Worm (Caenorhabditis elegans) whole organism, young adult: Measurements from ENCODE around the gene C36C9.12.
"Not testable (repeated sequence)": the region's sequence is repeated elsewhere in the genome, so short reads cannot be mapped to it uniquely, and the experiment has no call there.

ENCODE experiments used
- B0035.1 ChIP-seq: sonication (generic microtip); optimal IDR thresholded peaks from 2 replicates; lab custom pipeline; 2016; ENCODE audit warnings: missing genetic modification characterization, mild to moderate bottlenecking, missing compliant biosample characterization, missing genotype, missing genetic modification reagents
- B0261.1 ChIP-seq: sonication (generic microtip); optimal IDR thresholded peaks from 2 replicates; lab custom pipeline; 2016; ENCODE audit warnings: mild to moderate bottlenecking, missing genetic modification characterization, moderate library complexity, missing compliant biosample characterization
- C06A6.2 ChIP-seq: fragments of 200-800 bp; sonication (Bioruptor generic); conservative IDR thresholded peaks from 2 replicates; pipeline ENCODE4 v1.3.6; 2022; ENCODE audit warnings: missing genetic modification characterization, missing compliant biosample characterization
- C17E4.6 ChIP-seq: fragments of 200-800 bp; sonication (Bioruptor generic); IDR thresholded peaks from 2 replicates; pipeline ENCODE4 v1.3.6; 2022; ENCODE audit warnings: missing genetic modification reagents, missing genetic modification characterization, missing compliant biosample characterization
- D2030.7 ChIP-seq: fragments of 200-800 bp; sonication (Bioruptor generic); IDR thresholded peaks from 2 replicates; pipeline ENCODE4 v1.3.6; 2022; ENCODE audit warnings: missing genetic modification reagents, missing genetic modification characterization, missing compliant biosample characterization
- F22D6.2 ChIP-seq: sonication (generic microtip); optimal IDR thresholded peaks from 2 replicates; lab custom pipeline; 2016; ENCODE audit warnings: mild to moderate bottlenecking, missing genetic modification characterization, missing compliant biosample characterization
- F33H1.4 ChIP-seq: fragments of 200-800 bp; sonication (Bioruptor generic); IDR thresholded peaks from 2 replicates; pipeline ENCODE4 v1.3.6; 2022; ENCODE audit warnings: missing genetic modification reagents, missing genetic modification characterization, missing compliant biosample characterization
- aptf-3 ChIP-seq: fragments of 200-800 bp; sonication (Bioruptor generic); IDR thresholded peaks from 2 replicates; pipeline ENCODE4 v1.3.6; 2022; ENCODE audit warnings: missing genetic modification characterization, missing compliant biosample characterization
- atf-7 ChIP-seq: sonication (generic microtip); optimal IDR thresholded peaks from 2 replicates; lab custom pipeline; 2017; ENCODE audit warnings: mild to moderate bottlenecking, missing genetic modification characterization, missing compliant biosample characterization
- athp-1 ChIP-seq: sonication (generic microtip); optimal IDR thresholded peaks from 2 replicates; lab custom pipeline; 2017; ENCODE audit warnings: mild to moderate bottlenecking, missing genetic modification characterization, missing compliant biosample characterization
- bed-1 ChIP-seq: fragments of 200-800 bp; sonication (Bioruptor generic); IDR thresholded peaks from 2 replicates; pipeline ENCODE4 v1.3.6; 2022; ENCODE audit warnings: missing genetic modification reagents, missing genetic modification characterization, missing compliant biosample characterization
- cebp-2 ChIP-seq: fragments of 200-800 bp; sonication (Bioruptor generic); IDR thresholded peaks from 2 replicates; pipeline ENCODE4 v1.3.6; 2022; ENCODE audit warnings: missing genetic modification characterization, missing compliant biosample characterization
- ceh-40 ChIP-seq: fragments of 200-800 bp; sonication (Bioruptor generic); IDR thresholded peaks from 2 replicates; pipeline ENCODE4 v1.3.6; 2022; ENCODE audit warnings: missing genetic modification characterization, missing compliant biosample characterization
- ceh-91 ChIP-seq: fragments of 200-800 bp; sonication (Bioruptor generic); IDR thresholded peaks from 2 replicates; pipeline ENCODE4 v1.3.6; 2022; ENCODE audit warnings: missing genetic modification reagents, missing genetic modification characterization, missing compliant biosample characterization
- die-1 ChIP-seq: sonication (generic microtip); optimal IDR thresholded peaks from 2 replicates; lab custom pipeline; 2016; ENCODE audit warnings: missing genotype, mild to moderate bottlenecking, missing genetic modification characterization, missing compliant biosample characterization
- dox-1 ChIP-seq: fragments of 200-800 bp; sonication (Bioruptor generic); IDR thresholded peaks from 2 replicates; pipeline ENCODE4 v1.3.6; 2022; ENCODE audit warnings: missing genetic modification reagents, missing genetic modification characterization, missing compliant biosample characterization
- egl-18 ChIP-seq: fragments of 200-800 bp; sonication (Bioruptor generic); IDR thresholded peaks from 2 replicates; pipeline ENCODE4 v1.3.6; 2022; ENCODE audit warnings: missing genetic modification reagents, missing genetic modification characterization, missing compliant biosample characterization
- egl-44 ChIP-seq: fragments of 200-800 bp; sonication (Bioruptor generic); IDR thresholded peaks from 2 replicates; pipeline ENCODE4 v1.3.6; 2022; ENCODE audit warnings: missing genetic modification reagents, missing genetic modification characterization, missing compliant biosample characterization
- him-1 ChIP-seq: sonication (generic microtip); optimal IDR thresholded peaks from 2 replicates; lab custom pipeline; 2016; ENCODE audit warnings: missing genotype, missing genetic modification reagents, missing genetic modification characterization, missing compliant biosample characterization
- hmg-1.2 ChIP-seq: fragments of 200-800 bp; sonication (Bioruptor generic); IDR thresholded peaks from 2 replicates; pipeline ENCODE4 v1.3.6; 2022; ENCODE audit warnings: missing genetic modification reagents, missing genetic modification characterization, missing compliant biosample characterization
- hmg-20 ChIP-seq: fragments of 200-800 bp; sonication (Bioruptor generic); IDR thresholded peaks from 2 replicates; pipeline ENCODE4 v1.3.6; 2022; ENCODE audit warnings: missing genetic modification reagents, missing genetic modification characterization, missing compliant biosample characterization
- lag-1 ChIP-seq: fragments of 200-800 bp; sonication (Bioruptor generic); IDR thresholded peaks from 2 replicates; pipeline ENCODE4 v1.3.6; 2022; ENCODE audit warnings: missing genetic modification reagents, missing genetic modification characterization, missing compliant biosample characterization
- lin-26 ChIP-seq: fragments of 200-800 bp; sonication (Bioruptor generic); IDR thresholded peaks from 2 replicates; pipeline ENCODE4 v1.3.6; 2022; ENCODE audit warnings: missing genetic modification reagents, missing genetic modification characterization, missing compliant biosample characterization
- lin-35 ChIP-seq, 3 experiments: fragments of 150-350 bp in 2 of 3; sonication (generic microtip) in 1 of 3; optimal IDR thresholded peaks; 2 replicates each; lab custom pipeline; 2014 to 2018; ENCODE audit warnings: missing biosample characterization in 3 of 3, missing genetic modification characterization in 3 of 3, missing genetic modification reagents in 3 of 3
- madf-10 ChIP-seq: sonication (generic microtip); optimal IDR thresholded peaks from 2 replicates; lab custom pipeline; 2016; ENCODE audit warnings: mild to moderate bottlenecking, missing genetic modification characterization, missing compliant biosample characterization
- madf-8 ChIP-seq: fragments of 200-800 bp; sonication (Bioruptor generic); conservative IDR thresholded peaks from 2 replicates; pipeline ENCODE4 v1.3.6; 2022; ENCODE audit warnings: missing genetic modification reagents, missing genetic modification characterization, missing compliant biosample characterization
- mcd-1 ChIP-seq: fragments of 200-800 bp; sonication (Bioruptor generic); IDR thresholded peaks from 2 replicates; pipeline ENCODE4 v1.3.6; 2022; ENCODE audit warnings: missing genetic modification reagents, missing genetic modification characterization, missing compliant biosample characterization
- pbrm-1 ChIP-seq: fragments of 200-800 bp; sonication (Bioruptor generic); IDR thresholded peaks from 2 replicates; pipeline ENCODE4 v1.3.6; 2022; ENCODE audit warnings: missing genetic modification reagents, missing genetic modification characterization, missing compliant biosample characterization
- rpc-1 ChIP-seq, 2 experiments: fragments of 150-350 bp in 1 of 2; sonication (generic microtip) in 1 of 2; optimal IDR thresholded peaks; 2 replicates each; lab custom pipeline; 2014 to 2018; ENCODE audit warnings: missing biosample characterization in 1 of 2, missing genetic modification characterization in 1 of 2, missing genetic modification reagents in 1 of 2, missing genotype in 1 of 2
- sea-2 ChIP-seq: fragments of 200-800 bp; sonication (Bioruptor generic); IDR thresholded peaks from 2 replicates; pipeline ENCODE4 v1.3.6; 2022; ENCODE audit warnings: missing genetic modification characterization, missing compliant biosample characterization
- snpc-1.3 ChIP-seq: sonication (generic microtip); optimal IDR thresholded peaks from 2 replicates; lab custom pipeline; 2017; ENCODE audit warnings: missing genetic modification characterization, mild to moderate bottlenecking, missing compliant biosample characterization, antibody characterized with exemption, moderate library complexity, missing genotype, missing genetic modification reagents; ENCODE audit not compliant: insufficient read depth
- snpc-3.4 ChIP-seq: sonication (generic microtip); optimal IDR thresholded peaks from 2 replicates; lab custom pipeline; 2017; ENCODE audit warnings: missing genetic modification characterization, mild to moderate bottlenecking, missing compliant biosample characterization, antibody characterized with exemption, moderate library complexity, missing genotype, missing genetic modification reagents
- snpc-4 ChIP-seq, 5 experiments: fragments of 150-350 bp in 1 of 5; sonication (generic microtip) in 4 of 5; optimal IDR thresholded peaks; 2 replicates each; lab custom pipeline; 2014 to 2018; ENCODE audit warnings: missing genetic modification characterization in 5 of 5, missing biosample characterization in 3 of 5, antibody characterized with exemption in 2 of 5, mild to moderate bottlenecking in 2 of 5, missing compliant biosample characterization in 2 of 5, missing genotype in 2 of 5, moderate library complexity in 2 of 5, missing genetic modification reagents in 1 of 5
- tbp1 ChIP-seq: fragments of 200-800 bp; sonication (Bioruptor generic); optimal IDR thresholded peaks from 2 replicates; lab custom pipeline; 2018; ENCODE audit warnings: mild to moderate bottlenecking, missing genetic modification characterization, missing compliant biosample characterization
- zim-3 ChIP-seq: sonication (generic microtip); optimal IDR thresholded peaks from 2 replicates; lab custom pipeline; 2017; ENCODE audit warnings: mild to moderate bottlenecking, missing genetic modification characterization, moderate library complexity, missing compliant biosample characterization
- ztf-18 ChIP-seq: sonication (generic microtip); optimal IDR thresholded peaks from 2 replicates; lab custom pipeline; 2016; ENCODE audit warnings: missing genotype, mild to moderate bottlenecking, missing genetic modification characterization, missing compliant biosample characterization
- ztf-25 ChIP-seq: fragments of 200-800 bp; sonication (Bioruptor generic); IDR thresholded peaks from 2 replicates; pipeline ENCODE4 v1.3.6; 2022; ENCODE audit warnings: missing genetic modification reagents, missing genetic modification characterization, missing compliant biosample characterization
- ztf-26 ChIP-seq: sonication (generic microtip); optimal IDR thresholded peaks from 2 replicates; lab custom pipeline; 2017; ENCODE audit warnings: missing genetic modification characterization, missing compliant biosample characterization
- ztf-6 ChIP-seq: fragments of 200-800 bp; sonication (Bioruptor generic); IDR thresholded peaks from 2 replicates; pipeline ENCODE4 v1.3.6; 2022; ENCODE audit warnings: missing genetic modification reagents, missing genetic modification characterization, missing compliant biosample characterization

The C36C9.12 gene

DNA sequence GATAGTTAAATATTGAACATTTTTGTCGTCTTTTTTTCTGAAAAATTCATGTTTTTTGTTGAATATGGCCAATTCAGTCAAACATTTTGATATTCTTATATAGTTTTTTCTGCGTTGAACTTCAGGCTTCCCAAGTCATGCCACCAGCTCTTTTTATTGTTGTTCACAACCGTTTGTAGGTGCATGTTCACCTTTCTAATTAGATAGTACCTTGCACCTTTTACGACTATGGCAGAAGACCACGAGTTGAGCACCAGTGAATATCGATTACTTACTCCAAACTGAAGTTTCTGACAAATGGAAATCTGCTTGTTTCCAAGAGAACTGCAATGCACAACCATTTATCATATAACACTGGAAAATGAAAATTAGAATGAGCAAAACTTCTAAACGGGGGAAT, 14.0 kb downstream of the C36C9.12 start:
- TF ChIP-seq B0261.1 (tag; lab: Kevin White, UChicago) (no peak), hmg-1.2 (no peak), C06A6.2 (GFP tag; lab: Robert Waterston, UW) (no peak), zim-3 (tag; lab: Kevin White, UChicago) (no peak), egl-18 (no peak), mcd-1 (GFP tag; lab: Robert Waterston, UW) (no peak), cebp-2 (no peak), rpc-1 (optimal IDR thresholded peaks at IDR 0.05; lab: Kevin White, UChicago) (no peak), rpc-1 (tag; optimal IDR thresholded peaks at IDR 0.05; lab: Kevin White, UChicago) (no peak), sea-2 (GFP tag; lab: Robert Waterston, UW) (no peak), F33H1.4 (no peak), aptf-3 (no peak), F22D6.2 (tag; lab: Kevin White, UChicago) (no peak), him-1 (tag; lab: Kevin White, UChicago) (no peak), ztf-6 (GFP tag; lab: Robert Waterston, UW) (no peak), madf-10 (tag; lab: Kevin White, UChicago) (no peak), madf-8 (GFP tag; lab: Robert Waterston, UW) (no peak), hmg-20 (no peak), lin-35 (GFP tag; optimal IDR thresholded peaks at IDR 0.05; lab: Kevin White, UChicago) (no peak), atf-7 (no peak), B0035.1 (tag; lab: Kevin White, UChicago) (no peak)

DNA sequence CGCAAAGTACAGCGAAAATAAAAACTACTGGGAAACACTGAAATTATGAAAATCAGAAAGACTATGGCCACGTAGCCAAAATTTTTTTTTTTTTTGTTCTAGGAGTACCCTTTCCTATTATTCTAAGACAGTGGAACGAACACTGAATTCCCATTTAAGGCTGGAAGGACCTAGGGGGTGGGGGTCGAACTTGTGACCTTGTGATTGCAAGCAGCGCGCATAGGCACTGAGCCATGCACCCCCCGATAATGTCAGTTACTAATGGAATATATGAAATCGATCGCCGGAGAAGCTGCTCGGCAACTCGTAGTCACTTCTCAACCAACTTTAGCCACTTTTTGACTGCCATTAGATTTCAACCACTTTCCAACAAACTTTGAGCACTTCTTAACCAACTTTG, 14.7 kb downstream of the C36C9.12 start:
- TF ChIP-seq ztf-25 (GFP tag; lab: Robert Waterston, UW) (0 out of 2 replicates have a peak, but pooled peaks have one; percentile 49), lin-26 (GFP tag; lab: Robert Waterston, UW) (peak; percentile 67; the same call in 1 of the 2 replicates), dox-1 (peak; percentile 53), egl-18 (0 out of 2 replicates have a peak, but pooled peaks have one; percentile 49), die-1 (peak; percentile 45), ztf-18 (tag; lab: Kevin White, UChicago) (peak; percentile 8), ceh-91 (GFP tag; lab: Robert Waterston, UW) (0 out of 2 replicates have a peak, but pooled peaks have one; percentile 22), D2030.7 (GFP tag; lab: Robert Waterston, UW) (peak; percentile 76), snpc-3.4 (tag; lab: Kevin White, UChicago) (peak; percentile 26), him-1 (tag; lab: Kevin White, UChicago) (peak; percentile 70), rpc-1 (optimal IDR thresholded peaks at IDR 0.05; lab: Kevin White, UChicago) (peak; percentile 51), rpc-1 (tag; optimal IDR thresholded peaks at IDR 0.05; lab: Kevin White, UChicago) (peak; percentile 80), egl-44 (peak; percentile 58; the same call in 1 of the 2 replicates), B0261.1 (tag; lab: Kevin White, UChicago) (peak; percentile 56), snpc-4 (GFP tag; optimal IDR thresholded peaks at IDR 0.05; lab: Kevin White, UChicago) (peak; percentile 15), tbp1 (GFP tag; lab: Kevin White, UChicago) (peak; percentile 77), snpc-1.3 (peak; percentile 11)
- TF ChIP-seq snpc-4 (tag; optimal IDR thresholded peaks at IDR 0.05; lab: Kevin White, UChicago), result not testable (repeated sequence)

DNA sequence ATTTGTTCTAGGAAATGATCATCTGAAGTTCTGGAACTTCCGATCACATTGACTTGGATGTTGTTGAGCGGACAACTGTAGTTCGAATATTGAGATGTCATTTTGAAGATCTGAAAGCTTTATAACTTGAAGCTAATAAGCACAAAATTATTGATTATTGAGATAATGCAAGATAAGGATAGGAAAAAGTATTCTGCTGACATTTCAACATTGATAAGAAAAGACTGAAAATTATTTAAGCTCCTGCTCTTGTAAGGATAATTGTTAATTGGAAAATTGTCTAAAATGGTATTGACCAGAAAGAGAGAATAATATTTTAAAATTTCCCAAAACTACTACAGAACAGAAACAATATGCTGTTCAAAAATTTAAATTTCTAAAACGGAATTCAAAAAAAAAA, 15.8 kb downstream of the C36C9.12 start, which contains the start of gene tbx-31:
Gene tbx-31 (minus strand): TSS at position 101 of the 400 bp plus-strand sequence.
- no peak for TF ChIP-seq pbrm-1
- no peak for TF ChIP-seq lag-1 (GFP tag; lab: Robert Waterston, UW)
- TF ChIP-seq tbp1 (GFP tag; lab: Kevin White, UChicago), result no peak
- TF ChIP-seq athp-1 (tag; lab: Kevin White, UChicago), result no peak
- TF ChIP-seq ceh-40 (GFP tag; lab: Robert Waterston, UW), result no peak
- TF ChIP-seq bed-1, result no peak
- TF ChIP-seq C17E4.6, result no peak
- TF ChIP-seq ztf-26 (tag; lab: Kevin White, UChicago), result no peak
- TF ChIP-seq zim-3 (tag; lab: Kevin White, UChicago), result no peak
